Fruit fly (Drosophila melanogaster) whole organism: Measurements from ENCODE around the gene Cyp28d2.

Experiments used
- CG8478 ChIP-seq: fragments of >200 bp; optimal IDR thresholded peaks from 2 replicates; lab custom pipeline; 2018; ENCODE audit warnings: inconsistent platforms
- Dll ChIP-seq: fragments of >200 bp; optimal IDR thresholded peaks from 2 replicates; lab custom pipeline; 2017
- EcR ChIP-seq, 2 experiments: fragments of >200 bp; optimal IDR thresholded peaks; 2 replicates each; lab custom pipeline; 2017; ENCODE audit warnings: missing biosample characterization in 2 of 2, missing genetic modification characterization in 2 of 2, missing genetic modification reagents in 2 of 2
- pan ChIP-seq: fragments of >200 bp; optimal IDR thresholded peaks from 2 replicates; lab custom pipeline; 2017
- psq ChIP-seq: fragments of >200 bp; optimal IDR thresholded peaks from 2 replicates; lab custom pipeline; 2017
- usp ChIP-seq: fragments of >200 bp; optimal IDR thresholded peaks from 2 replicates; lab custom pipeline; 2017; ENCODE audit warnings: missing biosample characterization, missing genetic modification characterization, mixed read lengths

Cyp28d2 gene

dm6 chr2L:5206964-5207585 is at the start of gene Cyp28d2:
Gene Cyp28d2, plus strand, starts transcription at chr2L:5207267.
- TF ChIP-seq Dll (lab: Kevin White, UChicago) (no peak), EcR (GFP tag; optimal IDR thresholded peaks at IDR 0.05; lab: Kevin White, UChicago) (no peak), psq (lab: Kevin White, UChicago) (no peak), pan (lab: Kevin White, UChicago) (no peak)

- TF ChIP-seq Dll (lab: Kevin White, UChicago) (no peak), pan (lab: Kevin White, UChicago) (no peak), EcR (GFP tag; optimal IDR thresholded peaks at IDR 0.05; lab: Kevin White, UChicago) (no peak), psq (lab: Kevin White, UChicago) (no peak), CG8478 (lab: Kevin White, UChicago) (no peak), usp (GFP tag; lab: Kevin White, UChicago) (no peak)
Observed at dm6 chr2L:5186543-5186942, 20.5 kb upstream of the Cyp28d2 start.

- TF ChIP-seq psq (lab: Kevin White, UChicago) (no peak), usp (GFP tag; lab: Kevin White, UChicago) (no peak), Dll (lab: Kevin White, UChicago) (no peak), CG8478 (lab: Kevin White, UChicago) (no peak), EcR (GFP tag; optimal IDR thresholded peaks at IDR 0.05; lab: Kevin White, UChicago) (no peak), pan (lab: Kevin White, UChicago) (no peak)
Observed at dm6 chr2L:5195639-5196038, 11.4 kb upstream of the Cyp28d2 start.

dm6 chr2L:5196684-5197083 is 10.4 kb upstream of the Cyp28d2 start:
- TF ChIP-seq Dll (lab: Kevin White, UChicago) (no peak), psq (lab: Kevin White, UChicago) (no peak)

- TF ChIP-seq usp (GFP tag; lab: Kevin White, UChicago) (no peak), EcR (GFP tag; optimal IDR thresholded peaks at IDR 0.05; lab: Kevin White, UChicago) (no peak), psq (lab: Kevin White, UChicago) (no peak), CG8478 (lab: Kevin White, UChicago) (no peak), pan (lab: Kevin White, UChicago) (no peak), Dll (lab: Kevin White, UChicago) (no peak)
Observed at dm6 chr2L:5197200-5197599, 9.9 kb upstream of the Cyp28d2 start.

- TF ChIP-seq usp (GFP tag; lab: Kevin White, UChicago) (no peak), psq (lab: Kevin White, UChicago) (no peak), EcR (GFP tag; optimal IDR thresholded peaks at IDR 0.05; lab: Kevin White, UChicago) (no peak), CG8478 (lab: Kevin White, UChicago) (no peak), pan (lab: Kevin White, UChicago) (no peak), Dll (lab: Kevin White, UChicago) (no peak)
Observed at dm6 chr2L:5208581-5208980, 1.5 kb downstream of the Cyp28d2 start.

- no peak for TF ChIP-seq pan (lab: Kevin White, UChicago)
- TF ChIP-seq EcR (GFP tag; optimal IDR thresholded peaks at IDR 0.05; lab: Kevin White, UChicago): no peak
- TF ChIP-seq Dll (lab: Kevin White, UChicago): no peak
- no peak for TF ChIP-seq psq (lab: Kevin White, UChicago)
- TF ChIP-seq CG8478 (lab: Kevin White, UChicago): no peak
- TF ChIP-seq usp (GFP tag; lab: Kevin White, UChicago): no peak
Observed at dm6 chr2L:5209244-5210144, 2.4 kb downstream of the Cyp28d2 start.

- TF ChIP-seq EcR (GFP tag; optimal IDR thresholded peaks at IDR 0.05; lab: Kevin White, UChicago): no peak
- TF ChIP-seq CG8478 (lab: Kevin White, UChicago): no peak
- no peak for TF ChIP-seq psq (lab: Kevin White, UChicago)
- no peak for TF ChIP-seq usp (GFP tag; lab: Kevin White, UChicago)
- TF ChIP-seq pan (lab: Kevin White, UChicago): no peak
- TF ChIP-seq Dll (lab: Kevin White, UChicago): no peak
Observed at dm6 chr2L:5210145-5210504, 3.1 kb downstream of the Cyp28d2 start, which contains the start of gene Cyp28d1. Gene Cyp28d1, plus strand, starts transcription at chr2L:5210460.

- TF ChIP-seq CG8478 (lab: Kevin White, UChicago) (no peak), psq (lab: Kevin White, UChicago) (no peak), usp (GFP tag; lab: Kevin White, UChicago) (no peak), Dll (lab: Kevin White, UChicago) (no peak), EcR (GFP tag; optimal IDR thresholded peaks at IDR 0.05; lab: Kevin White, UChicago) (no peak), pan (lab: Kevin White, UChicago) (no peak)
Observed at dm6 chr2L:5210946-5211345, 3.9 kb downstream of the Cyp28d2 start.

dm6 chr2L:5214981-5215380 is 7.9 kb downstream of the Cyp28d2 start, which contains the start of gene CG7742:
Gene CG7742, minus strand, starts transcription at chr2L:5215081.
- TF ChIP-seq usp (GFP tag; lab: Kevin White, UChicago) (no peak), psq (lab: Kevin White, UChicago) (no peak), CG8478 (lab: Kevin White, UChicago) (no peak), Dll (lab: Kevin White, UChicago) (no peak), pan (lab: Kevin White, UChicago) (no peak), EcR (GFP tag; optimal IDR thresholded peaks at IDR 0.05; lab: Kevin White, UChicago) (no peak)

- TF ChIP-seq psq (lab: Kevin White, UChicago) (no peak), CG8478 (lab: Kevin White, UChicago) (no peak), usp (GFP tag; lab: Kevin White, UChicago) (no peak), EcR (GFP tag; optimal IDR thresholded peaks at IDR 0.05; lab: Kevin White, UChicago) (no peak), Dll (lab: Kevin White, UChicago) (no peak), pan (lab: Kevin White, UChicago) (no peak)
Observed at dm6 chr2L:5216442-5216841, 9.4 kb downstream of the Cyp28d2 start, which contains the start of the genes CG14034 and TpnC25D. Gene CG14034, minus strand, starts transcription at chr2L:5216542. Gene TpnC25D, plus strand, starts transcription at chr2L:5216701.
